Fruit fly (Drosophila melanogaster): ENCODE results near the gene CG6761.

Gene CG6761

DNA sequence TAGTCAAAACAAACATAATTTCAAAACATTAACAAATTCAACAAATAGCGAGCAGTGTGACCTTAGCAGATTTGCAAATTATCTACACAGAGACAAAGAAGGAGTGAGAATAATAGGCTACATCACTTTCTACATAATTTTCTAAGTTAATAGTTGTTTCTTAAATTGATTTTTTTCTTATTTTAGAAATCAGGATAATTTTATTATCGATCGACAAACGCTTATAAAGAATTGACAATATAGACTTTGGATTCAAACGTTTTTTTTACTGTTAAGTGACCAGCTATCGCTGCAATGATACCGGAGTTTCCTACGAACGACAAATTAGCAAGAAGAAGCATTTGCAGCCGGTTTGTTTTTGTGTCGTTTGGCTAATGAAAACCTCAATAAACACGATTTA is 19.7 kb upstream of the CG6761 start, which contains the start of the genes nbs and defl (continued):
- TF ChIP-seq CG31388 (GFP tag; optimal IDR thresholded peaks at IDR 0.05) (no peak), C15 (GFP tag; IDR thresholded peaks at IDR 0.05) (peak; percentile 29; the same call in 1 of the 3 replicates), unpg (GFP tag; optimal IDR thresholded peaks at IDR 0.05) (no peak), CG31441 (GFP tag; IDR thresholded peaks at IDR 0.05) (no peak; the same call in none of the 2 replicates), Rx (GFP tag; IDR thresholded peaks at IDR 0.05) (peak; percentile 56; the same call in 1 of the 2 replicates), CoRest (tag; optimal IDR thresholded peaks at IDR 0.05) (peak; percentile 82), Optix (GFP tag; IDR thresholded peaks at IDR 0.05) (no peak), cad (GFP tag; optimal IDR thresholded peaks at IDR 0.05) (no peak), crol (GFP tag; IDR thresholded peaks at IDR 0.05) (no peak), dimm (GFP tag; IDR thresholded peaks at IDR 0.05) (no peak), CG13296 (GFP tag; optimal IDR thresholded peaks at IDR 0.05) (peak; percentile 49), CG18011 (GFP tag; optimal IDR thresholded peaks at IDR 0.05) (peak; percentile 22), CG17328 (GFP tag; IDR thresholded peaks at IDR 0.05) (0 out of 2 replicates have a peak, but pooled peaks have one; percentile 14), D19A (tag; optimal IDR thresholded peaks at IDR 0.05) (no peak), CG17359 (tag; optimal IDR thresholded peaks at IDR 0.05) (peak; percentile 49), fd64A (GFP tag; optimal IDR thresholded peaks at IDR 0.05) (no peak), nerfin-2 (GFP tag; IDR thresholded peaks at IDR 0.05; ENCODE audit: partially characterized antibody) (no peak), YL-1 (GFP tag; optimal IDR thresholded peaks at IDR 0.05) (no peak), CG11456 (GFP tag; IDR thresholded peaks at IDR 0.05) (peak; percentile 58; the same call in 1 of the 3 replicates), dysf (GFP tag; IDR thresholded peaks at IDR 0.05) (peak; percentile 80), CG10209 (GFP tag; optimal IDR thresholded peaks at IDR 0.05) (peak; percentile 40), CG10654 (GFP tag; optimal IDR thresholded peaks at IDR 0.05) (peak; percentile 50), bbx (GFP tag; IDR thresholded peaks at IDR 0.05; ENCODE audit: partially characterized antibody) (no peak), CkIIα-i1 (GFP tag; IDR thresholded peaks at IDR 0.05) (no peak), Blimp-1 (GFP tag; optimal IDR thresholded peaks at IDR 0.05) (no peak), tx (GFP tag; optimal IDR thresholded peaks at IDR 0.05) (peak; percentile 57), CG16815 (GFP tag; optimal IDR thresholded peaks at IDR 0.05) (peak; percentile 45), CG10267 (tag; optimal IDR thresholded peaks at IDR 0.05) (peak; percentile 52), seq (GFP tag; IDR thresholded peaks at IDR 0.05) (peak; percentile 39; the same call in 1 of the 2 replicates), Hr78 (GFP tag; optimal IDR thresholded peaks at IDR 0.05) (no peak), B-H2 (GFP tag; optimal IDR thresholded peaks at IDR 0.05) (peak; percentile 60), CG6272 (GFP tag; IDR thresholded peaks at IDR 0.05) (peak; percentile 83), CG11723 (GFP tag; optimal IDR thresholded peaks at IDR 0.05) (no peak), CG2120 (GFP tag; optimal IDR thresholded peaks at IDR 0.05) (peak; percentile 85), fru (optimal IDR thresholded peaks at IDR 0.05) (no peak), fu2 (GFP tag; optimal IDR thresholded peaks at IDR 0.05) (peak; percentile 71), tap (tag; optimal IDR thresholded peaks at IDR 0.05) (no peak), Hr3 (GFP tag; optimal IDR thresholded peaks at IDR 0.05) (peak; percentile 72), CG4617 (GFP tag; optimal IDR thresholded peaks at IDR 0.05; ENCODE audit: borderline replicate concordance) (peak; percentile 75), Hmr (GFP tag; optimal IDR thresholded peaks at IDR 0.05) (no peak), CG11085 (GFP tag; IDR thresholded peaks at IDR 0.05) (peak; percentile 49; the same call in 1 of the 2 replicates), Trl (optimal IDR thresholded peaks at IDR 0.05) (no peak), Trl (GFP tag; optimal IDR thresholded peaks at IDR 0.05) (peak; percentile 48), Nf-YA (GFP tag; IDR thresholded peaks at IDR 0.05) (no peak), gsb (GFP tag; IDR thresholded peaks at IDR 0.05) (no peak), vnd (GFP tag; IDR thresholded peaks at IDR 0.05; ENCODE audit: partially characterized antibody) (no peak), CG7745 (tag; optimal IDR thresholded peaks at IDR 0.05) (no peak), Dp (GFP tag; optimal IDR thresholded peaks at IDR 0.05) (peak; percentile 33), CG15269 (tag; optimal IDR thresholded peaks at IDR 0.05) (no peak), HHEX (GFP tag; optimal IDR thresholded peaks at IDR 0.05) (peak; percentile 16), Tbp (GFP tag; optimal IDR thresholded peaks at IDR 0.05) (no peak)
